Worm (Caenorhabditis elegans): ENCODE data around the gene lgc-56.

lgc-56 gene

ce11 chrII:5156983-5157382 lies 26.8 kb downstream of the lgc-56 start, which contains the start of gene msp-45:
TSS of gene msp-45 (minus strand) at chrII:5157083.
- TF ChIP-seq vab-7 (GFP tag; IDR thresholded peaks at IDR 0.05) (no peak), mdt-29 (GFP tag; IDR thresholded peaks at IDR 0.05) (no peak), T26A8.4 (GFP tag; IDR thresholded peaks at IDR 0.05) (no peak), sdz-12 (GFP tag; optimal IDR thresholded peaks at IDR 0.05) (no peak), ztf-7 (tag; optimal IDR thresholded peaks at IDR 0.05) (no peak), nhr-28 (tag; optimal IDR thresholded peaks at IDR 0.05) (no peak), php-3 (GFP tag; IDR thresholded peaks at IDR 0.05) (no peak), saeg-2 (GFP tag; IDR thresholded peaks at IDR 0.05) (no peak), mxl-3 (GFP tag; optimal IDR thresholded peaks at IDR 0.05) (no peak), unc-130 (GFP tag; optimal IDR thresholded peaks at IDR 0.05) (no peak), nhr-10 (tag; optimal IDR thresholded peaks at IDR 0.05) (no peak), dmd-9 (GFP tag; IDR thresholded peaks at IDR 0.05) (no peak), ZK337.2 (GFP tag; IDR thresholded peaks at IDR 0.05) (no peak), mdl-1 (tag; optimal IDR thresholded peaks at IDR 0.05) (no peak), ztf-11 (tag; optimal IDR thresholded peaks at IDR 0.05) (no peak), nhr-48 (tag; optimal IDR thresholded peaks at IDR 0.05) (no peak)

- no peak for TF ChIP-seq dmd-6 (GFP tag; IDR thresholded peaks at IDR 0.05)
- TF ChIP-seq aly-2 (tag; optimal IDR thresholded peaks at IDR 0.05): no peak
- TF ChIP-seq sdz-12 (GFP tag; optimal IDR thresholded peaks at IDR 0.05): no peak
- no peak for TF ChIP-seq nhr-10 (tag; optimal IDR thresholded peaks at IDR 0.05)
- no peak for TF ChIP-seq spr-1 (tag; optimal IDR thresholded peaks at IDR 0.05)
- no peak for TF ChIP-seq vab-7 (GFP tag; IDR thresholded peaks at IDR 0.05)
- TF ChIP-seq snpc-1.2 (GFP tag; IDR thresholded peaks at IDR 0.05): no peak
- no peak for TF ChIP-seq zag-1 (tag; optimal IDR thresholded peaks at IDR 0.05)
- no peak for TF ChIP-seq skn-1 (tag; optimal IDR thresholded peaks at IDR 0.05)
- no peak for TF ChIP-seq madf-5 (GFP tag; IDR thresholded peaks at IDR 0.05)
- no peak for TF ChIP-seq ztf-11 (tag; optimal IDR thresholded peaks at IDR 0.05)
- no peak for TF ChIP-seq tag-97 (GFP tag; IDR thresholded peaks at IDR 0.05)
- TF ChIP-seq lin-15B (tag; optimal IDR thresholded peaks at IDR 0.05): no peak
- TF ChIP-seq daf-19 (GFP tag; conservative IDR thresholded peaks at IDR 0.05): no peak
- no peak for TF ChIP-seq rbr-2 (tag; optimal IDR thresholded peaks at IDR 0.05)
- no peak for TF ChIP-seq jun-1 (tag; optimal IDR thresholded peaks at IDR 0.05)
- no peak for TF ChIP-seq hmg-1.1 (GFP tag; IDR thresholded peaks at IDR 0.05)
Observed at ce11 chrII:5157525-5157924, 27.3 kb downstream of the lgc-56 start, which contains the start of gene srb-13. TSS of gene srb-13 (minus strand) at chrII:5157625.

- 0 out of 2 replicates have a peak, but pooled peaks have one; percentile 34 for TF ChIP-seq F26F4.8 (GFP tag; conservative IDR thresholded peaks at IDR 0.05)
Observed at ce11 chrII:5158774-5159173, 28.6 kb downstream of the lgc-56 start, which contains the start of gene F58A6.9. TSS of gene F58A6.9 (minus strand) at chrII:5158874.

- TF ChIP-seq mxl-2 (GFP tag; conservative IDR thresholded peaks at IDR 0.05): no peak
- TF ChIP-seq dmd-9 (GFP tag; IDR thresholded peaks at IDR 0.05): no peak
- no peak for TF ChIP-seq F37D6.2 (tag; optimal IDR thresholded peaks at IDR 0.05)
- no peak for TF ChIP-seq lin-13 (GFP tag; optimal IDR thresholded peaks at IDR 0.05)
- TF ChIP-seq cey-2 (tag; optimal IDR thresholded peaks at IDR 0.05; ENCODE audit: borderline replicate concordance, insufficient read depth): no peak
- no peak for TF ChIP-seq fkh-10 (GFP tag; optimal IDR thresholded peaks at IDR 0.05)
- no peak for TF ChIP-seq nhr-11 (tag; optimal IDR thresholded peaks at IDR 0.05)
- no peak for TF ChIP-seq unc-39 (tag; optimal IDR thresholded peaks at IDR 0.05)
- no peak for TF ChIP-seq saeg-2 (GFP tag; IDR thresholded peaks at IDR 0.05)
Observed at ce11 chrII:5161102-5161501, 30.9 kb downstream of the lgc-56 start, which contains the start of gene C27D6.11. TSS of gene C27D6.11 (minus strand) at chrII:5161202.
